Worm (Caenorhabditis elegans): ENCODE results near the gene cnc-9.

- TF ChIP-seq nhr-42 (GFP tag; IDR thresholded peaks at IDR 0.05) (no peak), lsy-2 (tag; optimal IDR thresholded peaks at IDR 0.05) (no peak), nhr-6 (tag; optimal IDR thresholded peaks at IDR 0.05) (no peak)
Observed at ce11 chrV:7428880-7429279, 28.9 kb upstream of the cnc-9 start, which contains the start of gene srw-69.

Measured in whole organism, L4 larva.